Worm (Caenorhabditis elegans): ENCODE data around the gene prdx-6.

- TF ChIP-seq unc-62 (GFP tag; optimal IDR thresholded peaks at IDR 0.05) (no peak), nhr-23 (tag; optimal IDR thresholded peaks at IDR 0.05) (no peak), egl-5 (tag; optimal IDR thresholded peaks at IDR 0.05) (no peak), tbx-2 (tag; optimal IDR thresholded peaks at IDR 0.05) (no peak), fos-1 (tag; optimal IDR thresholded peaks at IDR 0.05) (no peak), elt-2 (tag; optimal IDR thresholded peaks at IDR 0.05) (no peak), nhr-67 (tag; optimal IDR thresholded peaks at IDR 0.05) (no peak), skn-1 (tag; optimal IDR thresholded peaks at IDR 0.05) (no peak), elt-3 (tag; optimal IDR thresholded peaks at IDR 0.05) (no peak), snpc-4 (tag; optimal IDR thresholded peaks at IDR 0.05) (no peak), eor-1 (tag; optimal IDR thresholded peaks at IDR 0.05) (no peak)
These were observed 40.9 kb upstream of the prdx-6 start for ce11 chrIV:177487-177886.

Measured in whole organism, L3 larva.